Fruit fly (Drosophila melanogaster) whole organism: ENCODE data around the gene Vha55.

Experiments used
- CG8478 ChIP-seq: fragments of >200 bp; optimal IDR thresholded peaks from 2 replicates; lab custom pipeline; 2018; ENCODE audit warnings: inconsistent platforms
- Dll ChIP-seq: fragments of >200 bp; optimal IDR thresholded peaks from 2 replicates; lab custom pipeline; 2017
- EcR ChIP-seq, 2 experiments: fragments of >200 bp; optimal IDR thresholded peaks; 2 replicates each; lab custom pipeline; 2017; ENCODE audit warnings: missing biosample characterization in 2 of 2, missing genetic modification characterization in 2 of 2, missing genetic modification reagents in 2 of 2
- pan ChIP-seq: fragments of >200 bp; optimal IDR thresholded peaks from 2 replicates; lab custom pipeline; 2017
- psq ChIP-seq: fragments of >200 bp; optimal IDR thresholded peaks from 2 replicates; lab custom pipeline; 2017
- usp ChIP-seq: fragments of >200 bp; optimal IDR thresholded peaks from 2 replicates; lab custom pipeline; 2017; ENCODE audit warnings: missing biosample characterization, missing genetic modification characterization, mixed read lengths

Vha55 gene

dm6 chr3R:12647954-12648353 lies 20.3 kb upstream of the Vha55 start, which contains the start of gene Dtg:
Gene Dtg, plus strand, starts transcription at chr3R:12648058.
- TF ChIP-seq pan (lab: Kevin White, UChicago): no peak
- peak in 1 of 2 experiments; percentile 30 for TF ChIP-seq EcR (GFP tag; optimal IDR thresholded peaks at IDR 0.05; lab: Kevin White, UChicago)

dm6 chr3R:12647348-12647747 lies 19.7 kb upstream of the Vha55 start:
- no peak for TF ChIP-seq usp (GFP tag; lab: Kevin White, UChicago)
- no peak for TF ChIP-seq psq
- TF ChIP-seq CG8478: no peak
- no peak for TF ChIP-seq pan (lab: Kevin White, UChicago)
- no peak for TF ChIP-seq Dll (lab: Kevin White, UChicago)
- TF ChIP-seq EcR (GFP tag; optimal IDR thresholded peaks at IDR 0.05; lab: Kevin White, UChicago): no peak

dm6 chr3R:12646926-12647325 lies 19.3 kb upstream of the Vha55 start:
- TF ChIP-seq EcR (GFP tag; optimal IDR thresholded peaks at IDR 0.05; lab: Kevin White, UChicago) (no peak), psq (no peak), CG8478 (no peak), pan (lab: Kevin White, UChicago) (no peak), Dll (lab: Kevin White, UChicago) (no peak), usp (GFP tag; lab: Kevin White, UChicago) (no peak)

dm6 chr3R:12645771-12646317 lies 18.2 kb upstream of the Vha55 start:
- TF ChIP-seq EcR (GFP tag; optimal IDR thresholded peaks at IDR 0.05; lab: Kevin White, UChicago) (no peak), psq (no peak), usp (GFP tag; lab: Kevin White, UChicago) (no peak), CG8478 (no peak), pan (lab: Kevin White, UChicago) (no peak), Dll (lab: Kevin White, UChicago) (no peak)

- TF ChIP-seq psq: no peak
- TF ChIP-seq CG8478: no peak
- no peak for TF ChIP-seq EcR (GFP tag; optimal IDR thresholded peaks at IDR 0.05; lab: Kevin White, UChicago)
- no peak for TF ChIP-seq usp (GFP tag; lab: Kevin White, UChicago)
- TF ChIP-seq Dll (lab: Kevin White, UChicago): no peak
- TF ChIP-seq pan (lab: Kevin White, UChicago): no peak
Measured at dm6 chr3R:12644621-12645310, 17.1 kb upstream of the Vha55 start.

- no peak for TF ChIP-seq CG8478
- TF ChIP-seq Dll (lab: Kevin White, UChicago): no peak
- TF ChIP-seq pan (lab: Kevin White, UChicago): no peak
- no peak for TF ChIP-seq psq
- no peak for TF ChIP-seq usp (GFP tag; lab: Kevin White, UChicago)
- TF ChIP-seq EcR (GFP tag; optimal IDR thresholded peaks at IDR 0.05; lab: Kevin White, UChicago): no peak
Measured at dm6 chr3R:12642051-12642532, 14.5 kb upstream of the Vha55 start, which contains the start of gene CG6753. Gene CG6753, minus strand, starts transcription at chr3R:12642482.

dm6 chr3R:12641620-12642019 lies 14.0 kb upstream of the Vha55 start:
- TF ChIP-seq Dll (lab: Kevin White, UChicago): no peak
- TF ChIP-seq EcR (GFP tag; optimal IDR thresholded peaks at IDR 0.05; lab: Kevin White, UChicago): no peak
- TF ChIP-seq CG8478: no peak
- TF ChIP-seq usp (GFP tag; lab: Kevin White, UChicago): no peak
- no peak for TF ChIP-seq pan (lab: Kevin White, UChicago)
- no peak for TF ChIP-seq psq

dm6 chr3R:12637961-12638531 lies 10.4 kb upstream of the Vha55 start, which contains the start of gene CG11608:
Gene CG11608, plus strand, starts transcription at chr3R:12638481.
- TF ChIP-seq EcR (GFP tag; optimal IDR thresholded peaks at IDR 0.05; lab: Kevin White, UChicago) (no peak), CG8478 (no peak)

dm6 chr3R:12636240-12636639 lies 8.6 kb upstream of the Vha55 start, which contains the start of gene CG11600:
Gene CG11600, plus strand, starts transcription at chr3R:12636540.
- TF ChIP-seq pan (lab: Kevin White, UChicago) (no peak), CG8478 (no peak)

- no peak for TF ChIP-seq psq
- TF ChIP-seq usp (GFP tag; lab: Kevin White, UChicago): no peak
- no peak for TF ChIP-seq EcR (GFP tag; optimal IDR thresholded peaks at IDR 0.05; lab: Kevin White, UChicago)
- no peak for TF ChIP-seq Dll (lab: Kevin White, UChicago)
- TF ChIP-seq pan (lab: Kevin White, UChicago): no peak
- no peak for TF ChIP-seq CG8478
Measured at dm6 chr3R:12634617-12635016, 7.0 kb upstream of the Vha55 start, which contains the start of gene CG11598. Gene CG11598, plus strand, starts transcription at chr3R:12634917.

dm6 chr3R:12633059-12633458 lies 5.4 kb upstream of the Vha55 start, which contains the start of gene CG18530:
Gene CG18530, plus strand, starts transcription at chr3R:12633359.
- TF ChIP-seq Dll (lab: Kevin White, UChicago) (no peak), usp (GFP tag; lab: Kevin White, UChicago) (no peak), EcR (GFP tag; optimal IDR thresholded peaks at IDR 0.05; lab: Kevin White, UChicago) (no peak), pan (lab: Kevin White, UChicago) (no peak), psq (no peak), CG8478 (no peak)

- no peak for TF ChIP-seq CG8478
- TF ChIP-seq psq: no peak
- TF ChIP-seq Dll (lab: Kevin White, UChicago): no peak
- no peak for TF ChIP-seq pan (lab: Kevin White, UChicago)
- TF ChIP-seq usp (GFP tag; lab: Kevin White, UChicago): no peak
- TF ChIP-seq EcR (GFP tag; optimal IDR thresholded peaks at IDR 0.05; lab: Kevin White, UChicago): no peak
Measured at dm6 chr3R:12630369-12630768, 2.7 kb upstream of the Vha55 start, which contains the start of gene Not10. Gene Not10, plus strand, starts transcription at chr3R:12630647.
